Fruit fly (Drosophila melanogaster) whole organism, embryonic: Measurements from ENCODE around the gene Rab30.

ENCODE experiments used
- Abd-B ChIP-seq: fragments of 200-800 bp; sonication (Bioruptor generic); optimal IDR thresholded peaks from 2 replicates; lab custom pipeline; 2018; ENCODE audit warnings: missing biosample characterization, mild to moderate bottlenecking, missing genetic modification characterization, moderate library complexity
- Aef1 ChIP-seq: fragments of 200-800 bp; sonication (Bioruptor generic); IDR thresholded peaks from 3 replicates; pipeline ENCODE4 v1.3.6; 2022; ENCODE audit warnings: missing biosample characterization, missing genetic modification characterization
- C15 ChIP-seq: fragments of 200-800 bp; sonication (Bioruptor generic); IDR thresholded peaks from 3 replicates; pipeline ENCODE4 v1.3.6; 2022; ENCODE audit warnings: missing biosample characterization, missing genetic modification characterization
- CG10543 ChIP-seq: fragments of 200-800 bp; sonication (Bioruptor generic); optimal IDR thresholded peaks from 3 replicates; lab custom pipeline; 2017; ENCODE audit warnings: missing biosample characterization, mild to moderate bottlenecking, missing genetic modification characterization, moderate library complexity
- CG11093 ChIP-seq: fragments of 200-800 bp; sonication (Bioruptor generic); IDR thresholded peaks from 3 replicates; pipeline ENCODE4 v1.3.6; 2022; ENCODE audit warnings: missing biosample characterization, missing genetic modification characterization
- CG11504 ChIP-seq: fragments of 200-800 bp; sonication (Bioruptor generic); optimal IDR thresholded peaks from 3 replicates; lab custom pipeline; 2019; ENCODE audit warnings: missing biosample characterization, mild to moderate bottlenecking, missing genetic modification characterization, moderate library complexity
- CG12236 ChIP-seq: fragments of 200-800 bp; sonication (Bioruptor generic); optimal IDR thresholded peaks from 2 replicates; lab custom pipeline; 2016; ENCODE audit warnings: missing biosample characterization, missing genetic modification characterization
- CG14014 ChIP-seq: fragments of 200-800 bp; sonication (Bioruptor generic); IDR thresholded peaks from 2 replicates; pipeline ENCODE4 v1.3.6; 2022; ENCODE audit warnings: missing biosample characterization, missing genetic modification characterization
- CG14860 ChIP-seq: fragments of 200-800 bp; sonication (Bioruptor generic); IDR thresholded peaks from 3 replicates; pipeline ENCODE4 v1.3.6; 2022; ENCODE audit warnings: missing biosample characterization, missing genetic modification characterization; ENCODE audit not compliant: partially characterized antibody
- CG15073 ChIP-seq: fragments of 200-800 bp; sonication (Bioruptor generic); optimal IDR thresholded peaks from 2 replicates; lab custom pipeline; 2016; ENCODE audit warnings: missing biosample characterization, missing genetic modification characterization
- CG15269 ChIP-seq: fragments of 200-800 bp; sonication (Bioruptor generic); optimal IDR thresholded peaks from 2 replicates; lab custom pipeline; 2018; ENCODE audit warnings: missing biosample characterization, mild to moderate bottlenecking, missing genetic modification characterization, moderate library complexity
- CG17328 ChIP-seq: fragments of 200-800 bp; sonication (Bioruptor generic); IDR thresholded peaks from 2 replicates; pipeline ENCODE4 v1.3.6; 2022; ENCODE audit warnings: missing biosample characterization, missing genetic modification characterization
- CG17802 ChIP-seq: fragments of 200-800 bp; sonication (Bioruptor generic); optimal IDR thresholded peaks from 2 replicates; lab custom pipeline; 2018; ENCODE audit warnings: missing biosample characterization, mild to moderate bottlenecking, missing genetic modification characterization, moderate library complexity
- CG1832 ChIP-seq: fragments of 200-800 bp; sonication (Bioruptor generic); optimal IDR thresholded peaks from 2 replicates; lab custom pipeline; 2017; ENCODE audit warnings: missing biosample characterization, mild to moderate bottlenecking, missing genetic modification characterization, inconsistent platforms
- CG31441 ChIP-seq: fragments of 200-800 bp; sonication (Bioruptor generic); IDR thresholded peaks from 2 replicates; pipeline ENCODE4 v1.3.6; 2022; ENCODE audit warnings: missing biosample characterization, missing genetic modification characterization
- CG32767 ChIP-seq: fragments of 200-800 bp; sonication (Bioruptor generic); IDR thresholded peaks from 2 replicates; pipeline ENCODE4 v1.3.6; 2022; ENCODE audit warnings: missing biosample characterization, missing genetic modification characterization
- CG32772 ChIP-seq: fragments of 200-800 bp; sonication (Bioruptor generic); IDR thresholded peaks from 2 replicates; pipeline ENCODE4 v1.3.6; 2022; ENCODE audit warnings: missing biosample characterization, missing genetic modification characterization
- CG34422 ChIP-seq: fragments of 200-800 bp; sonication (Bioruptor generic); IDR thresholded peaks from 3 replicates; pipeline ENCODE4 v1.3.6; 2022; ENCODE audit warnings: missing biosample characterization, missing genetic modification characterization
- CG4707 ChIP-seq: fragments of 200-800 bp; sonication (Bioruptor generic); optimal IDR thresholded peaks from 2 replicates; lab custom pipeline; 2018; ENCODE audit warnings: missing biosample characterization, mild to moderate bottlenecking, missing genetic modification characterization, moderate library complexity
- CG9215 ChIP-seq: fragments of 200-800 bp; sonication (Bioruptor generic); IDR thresholded peaks from 2 replicates; pipeline ENCODE4 v1.3.6; 2022; ENCODE audit warnings: missing biosample characterization, missing genetic modification characterization
- Dip2 ChIP-seq: fragments of 200-800 bp; sonication (Bioruptor generic); IDR thresholded peaks from 2 replicates; pipeline ENCODE4 v1.3.6; 2022; ENCODE audit warnings: missing biosample characterization, missing genetic modification characterization
- HLH3B ChIP-seq: fragments of 200-800 bp; sonication (Bioruptor generic); IDR thresholded peaks from 2 replicates; pipeline ENCODE4 v1.3.6; 2022; ENCODE audit warnings: missing biosample characterization, missing genetic modification characterization
- HLH4C ChIP-seq: fragments of 200-800 bp; sonication (Bioruptor generic); IDR thresholded peaks from 3 replicates; pipeline ENCODE4 v1.3.6; 2022; ENCODE audit warnings: missing biosample characterization, missing genetic modification characterization; ENCODE audit not compliant: partially characterized antibody
- HLH54F ChIP-seq: fragments of 200-800 bp; sonication (Bioruptor generic); optimal IDR thresholded peaks from 3 replicates; lab custom pipeline; 2016; ENCODE audit warnings: missing biosample characterization, missing genetic modification characterization
- Hand ChIP-seq: fragments of 200-800 bp; sonication (Bioruptor generic); optimal IDR thresholded peaks from 2 replicates; lab custom pipeline; 2017; ENCODE audit warnings: mild to moderate bottlenecking, missing biosample characterization, missing genetic modification reagents, missing genetic modification characterization
- Hey ChIP-seq: fragments of 200-800 bp; sonication (Bioruptor generic); optimal IDR thresholded peaks from 3 replicates; lab custom pipeline; 2018; ENCODE audit warnings: missing biosample characterization, mild to moderate bottlenecking, missing genetic modification characterization
- Hr39 ChIP-seq: fragments of >200 bp; optimal IDR thresholded peaks from 2 replicates; lab custom pipeline; 2017
- MBD-R2 ChIP-seq: fragments of 200-800 bp; sonication (Bioruptor generic); IDR thresholded peaks from 2 replicates; pipeline ENCODE4 v1.3.6; 2022; ENCODE audit warnings: missing biosample characterization, missing genetic modification characterization
- Med ChIP-seq: fragments of 200-800 bp; sonication (Bioruptor generic); peaks from one replicate; lab custom pipeline; 2016; ENCODE audit warnings: missing biosample characterization, missing genetic modification characterization, mild to moderate bottlenecking, inconsistent platforms, moderate library complexity
- Nf-YA ChIP-seq: fragments of 200-800 bp; sonication (Bioruptor generic); IDR thresholded peaks from 2 replicates; pipeline ENCODE4 v1.3.6; 2022; ENCODE audit warnings: missing biosample characterization, missing genetic modification characterization
- Opbp ChIP-seq: fragments of 200-800 bp; sonication (Bioruptor generic); IDR thresholded peaks from 3 replicates; pipeline ENCODE4 v1.3.6; 2022; ENCODE audit warnings: missing biosample characterization, missing genetic modification characterization; ENCODE audit not compliant: partially characterized antibody
- Sox100B ChIP-seq: fragments of 200-800 bp; sonication (Bioruptor generic); optimal IDR thresholded peaks from 3 replicates; lab custom pipeline; 2018; ENCODE audit warnings: missing biosample characterization, mild to moderate bottlenecking, missing genetic modification characterization
- Sry-δ ChIP-seq: fragments of 200-800 bp; sonication (Bioruptor generic); optimal IDR thresholded peaks from 2 replicates; lab custom pipeline; 2016; ENCODE audit warnings: missing biosample characterization, missing genetic modification characterization
- Xbp1 ChIP-seq: fragments of 200-800 bp; sonication (Bioruptor generic); optimal IDR thresholded peaks from 3 replicates; lab custom pipeline; 2016; ENCODE audit warnings: missing biosample characterization, mild to moderate bottlenecking, missing genetic modification characterization
- cas ChIP-seq: fragments of 200-800 bp; sonication (Bioruptor generic); IDR thresholded peaks from 2 replicates; pipeline ENCODE4 v1.3.6; 2022; ENCODE audit warnings: missing biosample characterization, missing genetic modification characterization
- croc ChIP-seq: fragments of 200-800 bp; sonication (Bioruptor generic); conservative IDR thresholded peaks from 3 replicates; pipeline ENCODE4 v1.3.6; 2022; ENCODE audit warnings: missing biosample characterization, missing genetic modification characterization
- dysf ChIP-seq: fragments of 200-800 bp; sonication (Bioruptor generic); IDR thresholded peaks from 3 replicates; pipeline ENCODE4 v1.3.6; 2022; ENCODE audit warnings: missing biosample characterization, missing genetic modification characterization
- ewg ChIP-seq: fragments of 200-800 bp; sonication (Bioruptor generic); optimal IDR thresholded peaks from 3 replicates; lab custom pipeline; 2017; ENCODE audit warnings: mild to moderate bottlenecking, missing biosample characterization, missing genetic modification reagents, missing genetic modification characterization
- fd96Cb ChIP-seq: fragments of 200-800 bp; sonication (Bioruptor generic); optimal IDR thresholded peaks from 2 replicates; lab custom pipeline; 2018; ENCODE audit warnings: missing biosample characterization, mild to moderate bottlenecking, missing genetic modification characterization, moderate library complexity
- ftz-f1 ChIP-seq: fragments of 200-800 bp; sonication (Bioruptor generic); optimal IDR thresholded peaks from 2 replicates; lab custom pipeline; 2016; ENCODE audit warnings: missing biosample characterization, missing genetic modification characterization
- gt ChIP-seq: fragments of 200-800 bp; sonication (Bioruptor generic); IDR thresholded peaks from 2 replicates; pipeline ENCODE4 v1.3.6; 2022; ENCODE audit warnings: missing biosample characterization, missing genetic modification characterization
- pita ChIP-seq: fragments of 200-800 bp; sonication (Bioruptor generic); optimal IDR thresholded peaks from 2 replicates; lab custom pipeline; 2017; ENCODE audit warnings: missing biosample characterization, mild to moderate bottlenecking, missing genetic modification characterization
- repo ChIP-seq: fragments of 200-800 bp; sonication (Bioruptor generic); optimal IDR thresholded peaks from 2 replicates; lab custom pipeline; 2016; ENCODE audit warnings: missing biosample characterization, missing genetic modification characterization
- run ChIP-seq: fragments of 200-800 bp; sonication (Bioruptor generic); optimal IDR thresholded peaks from 3 replicates; lab custom pipeline; 2018; ENCODE audit warnings: missing biosample characterization, mild to moderate bottlenecking, missing genetic modification characterization
- scrt ChIP-seq: fragments of 200-800 bp; sonication (Bioruptor generic); optimal IDR thresholded peaks from 2 replicates; lab custom pipeline; 2018; ENCODE audit warnings: missing biosample characterization, mild to moderate bottlenecking, missing genetic modification characterization, moderate library complexity
- shn ChIP-seq: fragments of 200-800 bp; sonication (Bioruptor generic); optimal IDR thresholded peaks from 3 replicates; lab custom pipeline; 2016; ENCODE audit warnings: missing biosample characterization, missing genetic modification characterization
- sisA ChIP-seq: fragments of 200-800 bp; sonication (Bioruptor generic); IDR thresholded peaks from 2 replicates; pipeline ENCODE4 v1.3.6; 2022; ENCODE audit warnings: missing biosample characterization, missing genetic modification characterization
- sr ChIP-seq: fragments of 200-800 bp; sonication (Bioruptor generic); IDR thresholded peaks from 3 replicates; pipeline ENCODE4 v1.3.6; 2022; ENCODE audit warnings: missing biosample characterization, missing genetic modification characterization
- trh ChIP-seq: fragments of 200-800 bp; sonication (Bioruptor generic); optimal IDR thresholded peaks from 2 replicates; lab custom pipeline; 2016; ENCODE audit warnings: missing biosample characterization, missing genetic modification characterization
- ttk ChIP-seq: fragments of 200-800 bp; sonication (Bioruptor generic); IDR thresholded peaks from 2 replicates; pipeline ENCODE4 v2.1.2; 2022; ENCODE audit warnings: missing biosample characterization, missing genetic modification characterization
- usp ChIP-seq: fragments of >200 bp; optimal IDR thresholded peaks from 2 replicates; lab custom pipeline; 2017; ENCODE audit warnings: missing biosample characterization, missing genetic modification characterization
- z ChIP-seq: fragments of 200-800 bp; sonication (Bioruptor generic); IDR thresholded peaks from 3 replicates; pipeline ENCODE4 v1.3.6; 2022; ENCODE audit warnings: missing biosample characterization, missing genetic modification characterization

The Rab30 gene

DNA sequence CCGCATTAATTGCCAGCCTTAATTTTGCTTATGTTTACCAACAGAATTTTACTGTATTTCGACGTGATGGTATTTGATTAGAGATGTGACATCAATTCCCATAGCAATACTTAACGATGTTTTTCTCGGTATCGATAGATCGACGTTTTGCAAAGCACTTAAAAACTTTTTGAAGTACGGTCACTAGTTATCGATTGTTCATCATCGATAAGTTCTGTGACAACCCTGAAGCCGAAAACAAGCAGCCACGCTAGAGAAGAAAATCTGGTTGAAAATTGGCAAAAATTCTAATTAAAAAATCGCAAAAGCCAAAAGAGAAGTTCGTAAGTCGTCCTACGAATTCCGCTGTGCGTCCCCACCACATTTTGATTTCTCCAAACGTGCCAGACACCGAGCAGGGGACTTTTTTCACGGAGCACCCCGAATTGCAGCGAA, at the start of gene Rab30, which contains the start of gene Caper (continued):
- TF ChIP-seq CG14860: peak; percentile 98
- no peak for TF ChIP-seq CG12236 (GFP tag; lab: Kevin White, UChicago)
- TF ChIP-seq CG31441: no peak
- TF ChIP-seq usp: no peak
- no peak for TF ChIP-seq pita
- TF ChIP-seq run (tag; lab: Kevin White, UChicago): no peak
- TF ChIP-seq CG32767 (GFP tag; lab: Robert Waterston, UW): no peak
- TF ChIP-seq Sox100B: no peak
- TF ChIP-seq CG11504 (tag; lab: Kevin White, UChicago): no peak
- TF ChIP-seq Opbp (GFP tag; lab: Robert Waterston, UW): peak; percentile 99
- TF ChIP-seq scrt (GFP tag; lab: Kevin White, UChicago): peak; percentile 1
- TF ChIP-seq CG32772: no peak
- TF ChIP-seq dysf: no peak
- no peak for TF ChIP-seq CG15073 (GFP tag; lab: Kevin White, UChicago)
- TF ChIP-seq fd96Cb: no peak
- TF ChIP-seq Sry-δ (GFP tag; lab: Kevin White, UChicago): peak; percentile 100
- TF ChIP-seq CG4707 (GFP tag; lab: Kevin White, UChicago): no peak
- no peak for TF ChIP-seq CG1832
- TF ChIP-seq sr (GFP tag; lab: Robert Waterston, UW): no peak
- peak; percentile 98 for TF ChIP-seq HLH4C (GFP tag; lab: Robert Waterston, UW)
- TF ChIP-seq CG9215: no peak; the same call in 1 of the 2 replicates
- TF ChIP-seq Nf-YA (GFP tag; lab: Robert Waterston, UW): no peak
- peak; percentile 41; the same call in 2 of the 3 replicates for TF ChIP-seq Aef1
- peak; percentile 1 for TF ChIP-seq ftz-f1
- no peak for TF ChIP-seq CG15269 (tag; lab: Kevin White, UChicago)
- peak; percentile 80 for TF ChIP-seq MBD-R2 (GFP tag; lab: Robert Waterston, UW)
- 0 out of 2 replicates have a peak, but pooled peaks have one; percentile 33 for TF ChIP-seq cas (GFP tag; lab: Robert Waterston, UW)
- no peak for TF ChIP-seq z (GFP tag; lab: Robert Waterston, UW)
- TF ChIP-seq Hey (tag; lab: Kevin White, UChicago): no peak
- TF ChIP-seq repo (GFP tag; lab: Kevin White, UChicago): peak; percentile 62
- peak; percentile 95 for TF ChIP-seq Med
- no peak for TF ChIP-seq trh (GFP tag; lab: Kevin White, UChicago)
- peak; percentile 8 for TF ChIP-seq CG17802
- TF ChIP-seq Dip2: no peak
- TF ChIP-seq CG10543 (GFP tag; lab: Kevin White, UChicago): peak; percentile 39
- peak; percentile 49 for TF ChIP-seq CG14014 (GFP tag; lab: Robert Waterston, UW)
- TF ChIP-seq HLH54F (GFP tag; lab: Kevin White, UChicago): peak; percentile 75
- peak; percentile 63 for TF ChIP-seq Xbp1 (GFP tag; lab: Kevin White, UChicago)
- no peak for TF ChIP-seq croc (GFP tag; lab: Robert Waterston, UW)
- TF ChIP-seq Hr39 (lab: Kevin White, UChicago): no peak
- peak; percentile 57; the same call in 2 of the 3 replicates for TF ChIP-seq CG34422 (GFP tag; lab: Robert Waterston, UW)
- no peak for TF ChIP-seq CG11093 (GFP tag; lab: Robert Waterston, UW)
- no peak for TF ChIP-seq ttk (GFP tag; lab: Robert Waterston, UW)
- TF ChIP-seq ewg: no peak
- TF ChIP-seq Hand (GFP tag; lab: Kevin White, UChicago): no peak
- peak; percentile 11; the same call in 1 of the 2 replicates for TF ChIP-seq CG17328
- peak; percentile 43 for TF ChIP-seq shn (GFP tag; lab: Kevin White, UChicago)
- no peak for TF ChIP-seq gt
- TF ChIP-seq Abd-B (GFP tag; lab: Kevin White, UChicago): peak; percentile 74
- TF ChIP-seq HLH3B: 0 out of 2 replicates have a peak, but pooled peaks have one; percentile 28
- TF ChIP-seq C15: no peak
- TF ChIP-seq sisA (GFP tag; lab: Robert Waterston, UW): no peak
